Fruit fly (Drosophila melanogaster) whole organism, pupa: ENCODE results near the gene alphaTub67C.

Experiments used
- CG10348 ChIP-seq: fragments of 200-800 bp; sonication (Bioruptor generic); IDR thresholded peaks from 2 replicates; pipeline ENCODE4 v1.3.6; 2022; ENCODE audit warnings: missing biosample characterization, missing genetic modification characterization
- CG12605 ChIP-seq: fragments of 200-800 bp; sonication (Bioruptor generic); IDR thresholded peaks from 2 replicates; pipeline ENCODE4 v1.3.6; 2022; ENCODE audit warnings: missing biosample characterization, missing genetic modification characterization
- CG13204 ChIP-seq: fragments of 200-800 bp; sonication (Bioruptor generic); optimal IDR thresholded peaks from 2 replicates; lab custom pipeline; 2018; ENCODE audit warnings: missing biosample characterization, mild to moderate bottlenecking, missing genetic modification characterization, moderate library complexity
- CG14655 ChIP-seq: fragments of 200-800 bp; sonication (Bioruptor generic); optimal IDR thresholded peaks from 3 replicates; lab custom pipeline; 2017; ENCODE audit warnings: mild to moderate bottlenecking, missing biosample characterization, missing genetic modification reagents, missing genetic modification characterization
- CG15710 ChIP-seq: fragments of 200-800 bp; sonication (Bioruptor generic); optimal IDR thresholded peaks from 2 replicates; lab custom pipeline; 2018; ENCODE audit warnings: missing biosample characterization, mild to moderate bottlenecking, missing genetic modification characterization, moderate library complexity
- CG17806 ChIP-seq: fragments of 200-800 bp; sonication (Bioruptor generic); optimal IDR thresholded peaks from 2 replicates; lab custom pipeline; 2018; ENCODE audit warnings: missing biosample characterization, mild to moderate bottlenecking, missing genetic modification characterization, moderate library complexity
- CG32121 ChIP-seq: fragments of 200-800 bp; sonication (Bioruptor generic); IDR thresholded peaks from 2 replicates; pipeline ENCODE4 v1.3.6; 2022; ENCODE audit warnings: missing biosample characterization, missing genetic modification characterization
- CG34367 ChIP-seq: fragments of 200-800 bp; sonication (Bioruptor generic); optimal IDR thresholded peaks from 2 replicates; lab custom pipeline; 2018; ENCODE audit warnings: missing biosample characterization, mild to moderate bottlenecking, missing genetic modification characterization
- CG4496 ChIP-seq: fragments of 200-800 bp; sonication (Bioruptor generic); IDR thresholded peaks from 3 replicates; pipeline ENCODE4 v1.3.6; 2022; ENCODE audit warnings: missing biosample characterization, missing genetic modification characterization
- CG8159 ChIP-seq: fragments of 200-800 bp; sonication (Bioruptor generic); optimal IDR thresholded peaks from 3 replicates; lab custom pipeline; 2018; ENCODE audit warnings: missing biosample characterization, mild to moderate bottlenecking, missing genetic modification characterization, moderate library complexity
- CG8301 ChIP-seq: fragments of 200-800 bp; sonication (Bioruptor generic); optimal IDR thresholded peaks from 2 replicates; lab custom pipeline; 2018; ENCODE audit warnings: missing biosample characterization, mild to moderate bottlenecking, missing genetic modification characterization
- CG9948 ChIP-seq: fragments of 200-800 bp; sonication (Bioruptor generic); optimal IDR thresholded peaks from 2 replicates; lab custom pipeline; 2018; ENCODE audit warnings: missing biosample characterization, mild to moderate bottlenecking, missing genetic modification characterization, moderate library complexity
- D1 ChIP-seq: fragments of 200-800 bp; sonication (Bioruptor generic); optimal IDR thresholded peaks from 2 replicates; lab custom pipeline; 2018; ENCODE audit warnings: missing biosample characterization, mild to moderate bottlenecking, missing genetic modification characterization, moderate library complexity
- EcR ChIP-seq: fragments of 200-800 bp; sonication (Bioruptor generic); optimal IDR thresholded peaks from 3 replicates; lab custom pipeline; 2019; ENCODE audit warnings: missing biosample characterization, missing genetic modification characterization, mild to moderate bottlenecking, moderate library complexity, missing genetic modification reagents
- Ets98B ChIP-seq: fragments of 200-800 bp; sonication (Bioruptor generic); IDR thresholded peaks from 2 replicates; pipeline ENCODE4 v1.3.6; 2022; ENCODE audit warnings: missing biosample characterization, missing genetic modification characterization
- Pif1A ChIP-seq: fragments of 200-800 bp; sonication (Bioruptor generic); optimal IDR thresholded peaks from 3 replicates; lab custom pipeline; 2016; ENCODE audit warnings: missing biosample characterization, missing genetic modification characterization
- Pif1B ChIP-seq: fragments of 200-800 bp; sonication (Bioruptor generic); optimal IDR thresholded peaks from 3 replicates; lab custom pipeline; 2016; ENCODE audit warnings: missing biosample characterization, missing genetic modification characterization
- Snoo ChIP-seq: fragments of 200-800 bp; sonication (Bioruptor generic); optimal IDR thresholded peaks from 3 replicates; lab custom pipeline; 2017; ENCODE audit warnings: missing biosample characterization, mild to moderate bottlenecking, missing genetic modification characterization, inconsistent platforms
- fd96Ca ChIP-seq: fragments of 200-800 bp; sonication (Bioruptor generic); IDR thresholded peaks from 3 replicates; pipeline ENCODE4 v1.3.6; 2022; ENCODE audit warnings: missing biosample characterization, missing genetic modification characterization
- gl ChIP-seq: fragments of 200-800 bp; sonication (Bioruptor generic); optimal IDR thresholded peaks from 2 replicates; lab custom pipeline; 2018; ENCODE audit warnings: missing biosample characterization, mild to moderate bottlenecking, missing genetic modification characterization
- rn ChIP-seq: fragments of 200-800 bp; sonication (Bioruptor generic); IDR thresholded peaks from 2 replicates; pipeline ENCODE4 v1.3.6; 2022; ENCODE audit warnings: missing biosample characterization, missing genetic modification characterization

The alphaTub67C gene

DNA sequence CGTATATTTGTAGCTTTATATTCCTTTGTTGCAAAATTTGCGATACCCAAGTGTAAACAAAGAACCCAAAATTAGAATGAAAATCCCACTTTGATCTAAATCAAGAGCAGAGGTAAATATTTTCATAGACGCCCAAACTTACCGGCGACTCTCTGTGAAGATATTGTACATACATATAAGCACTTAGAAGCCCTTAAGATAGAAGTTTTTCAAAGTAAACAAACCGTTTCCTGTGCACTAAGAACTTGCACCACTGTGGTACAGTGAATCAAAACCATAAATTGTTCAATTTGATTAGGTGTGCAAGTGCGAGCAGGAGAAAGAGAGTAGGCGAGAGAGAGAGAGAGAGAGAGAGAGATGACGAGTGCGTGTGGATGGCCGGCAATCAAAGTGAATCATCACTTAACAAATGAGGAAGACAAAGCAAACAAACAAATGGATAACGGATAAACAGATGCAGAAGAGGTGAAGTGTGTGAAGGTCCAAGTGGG is 3.0 kb upstream of the alphaTub67C start:
- no peak for TF ChIP-seq CG15710 (tag; lab: Kevin White, UChicago)
- TF ChIP-seq Pif1B (GFP tag; lab: Kevin White, UChicago): peak; percentile 20
- no peak for TF ChIP-seq fd96Ca
- TF ChIP-seq CG17806 (tag; lab: Kevin White, UChicago): peak; percentile 3
- peak; percentile 85 for TF ChIP-seq EcR (GFP tag; lab: Kevin White, UChicago)
- peak; percentile 43 for TF ChIP-seq Pif1A
- peak; percentile 16 for TF ChIP-seq CG8301 (tag; lab: Kevin White, UChicago)
- no peak for TF ChIP-seq CG10348 (GFP tag; lab: Robert Waterston, UW)
- TF ChIP-seq CG8159 (tag; lab: Kevin White, UChicago): no peak

DNA sequence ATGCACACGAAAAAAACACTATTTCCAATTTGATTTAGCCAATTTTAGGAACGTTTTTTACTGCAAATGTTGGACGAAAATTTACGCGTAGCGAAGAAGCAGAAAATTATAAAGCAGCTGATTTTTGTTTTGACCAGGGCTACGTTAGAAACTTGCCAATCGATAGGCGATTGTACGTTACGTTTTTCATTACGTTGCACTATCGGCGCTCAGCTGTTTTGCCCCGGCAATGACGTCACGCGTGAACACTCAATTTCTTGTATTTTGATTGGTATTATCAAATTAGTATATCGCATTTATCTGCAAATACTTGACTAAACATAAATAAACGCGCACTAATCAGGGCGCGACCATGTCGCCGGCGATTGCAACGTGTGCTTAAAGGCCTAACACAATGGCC is 2.1 kb upstream of the alphaTub67C start, which contains the start of the genes fry and CG16717:
Gene fry (minus strand): TSS at position 110 of the 400 bp plus-strand sequence.
Gene CG16717 (plus strand): TSS at position 208 of the 400 bp plus-strand sequence.
- TF ChIP-seq Ets98B (GFP tag; lab: Robert Waterston, UW): no peak
- no peak for TF ChIP-seq CG12605 (GFP tag; lab: Robert Waterston, UW)
- TF ChIP-seq gl (tag; lab: Kevin White, UChicago): no peak
- no peak for TF ChIP-seq CG13204 (GFP tag; lab: Kevin White, UChicago)
- no peak for TF ChIP-seq CG4496 (GFP tag; lab: Robert Waterston, UW)
- no peak for TF ChIP-seq CG10348 (GFP tag; lab: Robert Waterston, UW)
- TF ChIP-seq CG34367 (tag; lab: Kevin White, UChicago): no peak
- TF ChIP-seq rn (GFP tag; lab: Robert Waterston, UW): no peak
- no peak for TF ChIP-seq Pif1A
- TF ChIP-seq CG8159 (tag; lab: Kevin White, UChicago): no peak
- no peak for TF ChIP-seq CG17806 (tag; lab: Kevin White, UChicago)
- no peak for TF ChIP-seq EcR (GFP tag; lab: Kevin White, UChicago)
- TF ChIP-seq fd96Ca: no peak
- no peak for TF ChIP-seq CG8301 (tag; lab: Kevin White, UChicago)
- TF ChIP-seq CG14655 (GFP tag; lab: Kevin White, UChicago): no peak
- no peak for TF ChIP-seq CG9948 (tag; lab: Kevin White, UChicago)

DNA sequence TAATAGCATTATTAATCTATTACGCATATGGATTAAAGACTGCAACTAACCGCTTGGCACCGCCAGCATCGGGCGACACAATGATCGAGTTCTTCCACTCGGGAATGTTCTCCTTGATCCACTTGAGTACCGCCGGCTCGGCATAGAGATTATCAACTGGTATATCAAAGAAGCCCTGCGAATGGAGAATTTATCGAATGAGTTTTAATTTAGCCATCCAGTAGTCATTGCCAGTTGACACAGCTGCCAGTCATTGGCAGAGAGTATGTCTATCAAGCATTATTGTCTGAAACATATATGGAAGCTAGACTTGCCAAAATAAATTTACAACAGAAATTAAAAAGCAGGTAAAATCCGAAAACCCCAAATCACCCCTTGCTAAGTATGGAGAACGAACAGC is 3.8 kb downstream of the alphaTub67C start, which contains the start of gene CG16719:
Gene CG16719 (plus strand): TSS at position 301 of the 400 bp plus-strand sequence.
- TF ChIP-seq CG13204 (GFP tag; lab: Kevin White, UChicago) (no peak), CG8301 (tag; lab: Kevin White, UChicago) (no peak), CG15710 (tag; lab: Kevin White, UChicago) (no peak), Ets98B (GFP tag; lab: Robert Waterston, UW) (no peak), fd96Ca (no peak), rn (GFP tag; lab: Robert Waterston, UW) (no peak), Snoo (tag; lab: Kevin White, UChicago) (no peak), CG17806 (tag; lab: Kevin White, UChicago) (no peak), Pif1B (GFP tag; lab: Kevin White, UChicago) (no peak), CG10348 (GFP tag; lab: Robert Waterston, UW) (no peak), Pif1A (no peak), gl (tag; lab: Kevin White, UChicago) (no peak), EcR (GFP tag; lab: Kevin White, UChicago) (no peak), CG9948 (tag; lab: Kevin White, UChicago) (no peak)

DNA sequence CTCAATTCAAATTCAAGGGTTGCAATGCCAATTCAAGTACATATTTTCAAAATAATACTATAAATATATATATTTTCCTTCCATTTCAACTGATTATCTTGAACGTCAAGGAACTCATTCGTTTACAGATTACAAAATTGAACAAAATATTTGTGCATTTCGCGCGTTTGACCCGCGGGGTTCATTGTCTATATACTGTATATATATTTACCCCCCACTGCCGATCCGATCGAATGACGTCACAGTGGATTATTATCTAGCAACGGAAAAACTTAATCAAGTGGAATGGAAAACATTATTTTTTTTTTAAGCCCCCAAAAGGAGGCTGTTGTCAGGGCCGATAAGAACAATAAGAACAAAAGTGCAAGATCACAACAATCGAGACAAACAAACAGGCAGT is 6.5 kb downstream of the alphaTub67C start:
- TF ChIP-seq CG10348 (GFP tag; lab: Robert Waterston, UW) (no peak), Pif1B (GFP tag; lab: Kevin White, UChicago) (no peak), CG14655 (GFP tag; lab: Kevin White, UChicago) (no peak), CG17806 (tag; lab: Kevin White, UChicago) (no peak), D1 (tag; lab: Kevin White, UChicago) (no peak), rn (GFP tag; lab: Robert Waterston, UW) (no peak), CG15710 (tag; lab: Kevin White, UChicago) (no peak), CG4496 (GFP tag; lab: Robert Waterston, UW) (no peak)

DNA sequence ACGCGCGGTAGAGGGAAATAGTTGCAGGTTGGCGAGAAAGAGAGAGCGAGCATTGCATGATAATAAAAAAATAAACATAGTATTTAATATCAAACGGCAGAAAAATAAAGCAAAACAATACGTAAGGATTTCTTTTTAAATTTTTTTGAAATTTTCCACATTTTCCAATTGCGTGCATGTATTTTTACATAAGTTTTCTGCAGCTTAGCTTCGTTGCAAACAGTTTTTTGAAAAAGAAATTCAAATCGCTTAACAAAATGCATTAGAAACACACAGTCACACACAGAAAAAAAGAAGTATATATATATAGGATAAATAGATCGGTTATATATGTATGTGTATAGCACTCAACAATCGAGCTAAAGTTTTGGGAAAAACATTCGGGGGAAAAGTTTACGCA is 7.6 kb downstream of the alphaTub67C start:
- TF ChIP-seq Ets98B (GFP tag; lab: Robert Waterston, UW): no peak

DNA sequence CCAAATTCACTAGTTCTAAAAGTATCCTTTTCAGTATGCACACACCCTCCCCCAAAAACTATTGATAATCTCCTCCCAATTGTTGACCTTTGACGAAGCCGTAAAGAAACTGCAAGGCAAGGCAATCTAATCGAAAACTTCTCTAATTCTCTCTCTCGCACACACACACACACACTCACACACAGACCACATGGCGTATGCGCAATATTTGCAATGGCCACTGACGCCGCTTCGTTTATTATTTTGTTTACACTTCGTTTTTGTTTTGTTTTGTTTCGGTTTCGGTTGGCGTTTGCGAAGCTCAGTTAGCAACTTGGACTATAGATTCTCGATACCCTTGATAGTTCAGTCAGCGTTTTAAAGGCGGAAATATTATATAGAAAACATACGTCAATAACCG is 8.7 kb downstream of the alphaTub67C start:
- TF ChIP-seq CG4496 (GFP tag; lab: Robert Waterston, UW): no peak
- TF ChIP-seq CG8159 (tag; lab: Kevin White, UChicago): no peak
- no peak for TF ChIP-seq EcR (GFP tag; lab: Kevin White, UChicago)
- TF ChIP-seq CG12605 (GFP tag; lab: Robert Waterston, UW): no peak
- TF ChIP-seq CG9948 (tag; lab: Kevin White, UChicago): no peak
- TF ChIP-seq CG8301 (tag; lab: Kevin White, UChicago): no peak
- no peak for TF ChIP-seq CG17806 (tag; lab: Kevin White, UChicago)
- TF ChIP-seq CG32121 (GFP tag; lab: Robert Waterston, UW): no peak
- TF ChIP-seq Pif1B (GFP tag; lab: Kevin White, UChicago): no peak
- TF ChIP-seq Pif1A: no peak
- no peak for TF ChIP-seq rn (GFP tag; lab: Robert Waterston, UW)
- TF ChIP-seq Snoo (tag; lab: Kevin White, UChicago): no peak
- TF ChIP-seq CG14655 (GFP tag; lab: Kevin White, UChicago): no peak
